Fruit fly (Drosophila melanogaster) whole organism, prepupa: ENCODE data around the gene NPFR.

Experiments used
- Blimp-1 ChIP-seq: fragments of 200-800 bp; sonication (Bioruptor generic); optimal IDR thresholded peaks from 3 replicates; lab custom pipeline; 2017; ENCODE audit warnings: missing biosample characterization, missing genetic modification characterization, mild to moderate bottlenecking, moderate library complexity, missing genetic modification reagents
- CG10631 ChIP-seq: fragments of 200-800 bp; sonication (Bioruptor generic); optimal IDR thresholded peaks from 2 replicates; lab custom pipeline; 2016; ENCODE audit warnings: missing biosample characterization, missing genetic modification characterization
- CG11294 ChIP-seq: fragments of 200-800 bp; sonication (Bioruptor generic); IDR thresholded peaks from 2 replicates; pipeline ENCODE4 v1.3.6; 2022; ENCODE audit warnings: missing biosample characterization, missing genetic modification characterization
- CG11762 ChIP-seq: fragments of 200-800 bp; sonication (Bioruptor generic); optimal IDR thresholded peaks from 3 replicates; lab custom pipeline; 2016; ENCODE audit warnings: missing biosample characterization, missing genetic modification characterization; ENCODE audit not compliant: insufficient read depth
- CG11902 ChIP-seq: fragments of 200-800 bp; sonication (Bioruptor generic); optimal IDR thresholded peaks from 3 replicates; lab custom pipeline; 2016; ENCODE audit warnings: missing biosample characterization, missing genetic modification characterization
- CG15336 ChIP-seq: fragments of 200-800 bp; sonication (Bioruptor generic); IDR thresholded peaks from 2 replicates; pipeline ENCODE4 v1.3.6; 2022; ENCODE audit warnings: missing biosample characterization, missing genetic modification characterization
- CG16779 ChIP-seq: fragments of 200-800 bp; sonication (Bioruptor generic); optimal IDR thresholded peaks from 3 replicates; lab custom pipeline; 2017; ENCODE audit warnings: missing biosample characterization, mild to moderate bottlenecking, missing genetic modification characterization
- CG3032 ChIP-seq: fragments of 200-800 bp; optimal IDR thresholded peaks from 2 replicates; lab custom pipeline; 2019; ENCODE audit warnings: missing biosample characterization, mild to moderate bottlenecking, missing genetic modification characterization, moderate library complexity
- CG31627 ChIP-seq: fragments of 200-800 bp; sonication (Bioruptor generic); optimal IDR thresholded peaks from 3 replicates; lab custom pipeline; 2016; ENCODE audit warnings: missing biosample characterization, missing genetic modification characterization
- CG32006 ChIP-seq: fragments of 200-800 bp; sonication (Bioruptor generic); optimal IDR thresholded peaks from 3 replicates; lab custom pipeline; 2017; ENCODE audit warnings: missing biosample characterization, mild to moderate bottlenecking, missing genetic modification characterization
- CG34406 ChIP-seq: fragments of 200-800 bp; sonication (Bioruptor generic); optimal IDR thresholded peaks from 3 replicates; lab custom pipeline; 2016; ENCODE audit warnings: missing biosample characterization, missing genetic modification characterization
- CG4318 ChIP-seq: fragments of 200-800 bp; sonication (Bioruptor generic); optimal IDR thresholded peaks from 3 replicates; lab custom pipeline; 2017; ENCODE audit warnings: missing biosample characterization, mild to moderate bottlenecking, missing genetic modification characterization
- CG6163 ChIP-seq: fragments of 200-800 bp; sonication (Bioruptor generic); IDR thresholded peaks from 3 replicates; pipeline ENCODE4 v1.3.6; 2022; ENCODE audit warnings: missing biosample characterization, missing genetic modification characterization
- CG6276 ChIP-seq: fragments of 200-800 bp; sonication (Bioruptor generic); optimal IDR thresholded peaks from 2 replicates; lab custom pipeline; 2017; ENCODE audit warnings: missing biosample characterization, mild to moderate bottlenecking, missing genetic modification characterization
- CG6808 ChIP-seq: fragments of 200-800 bp; sonication (Bioruptor generic); optimal IDR thresholded peaks from 3 replicates; lab custom pipeline; 2017; ENCODE audit warnings: missing biosample characterization, missing genetic modification characterization, mild to moderate bottlenecking, moderate library complexity, missing genetic modification reagents
- CG6854 ChIP-seq: fragments of 200-800 bp; sonication (Bioruptor generic); optimal IDR thresholded peaks from 2 replicates; lab custom pipeline; 2017; ENCODE audit warnings: missing biosample characterization, mild to moderate bottlenecking, missing genetic modification characterization
- CG7368 ChIP-seq: fragments of 200-800 bp; sonication (Bioruptor generic); optimal IDR thresholded peaks from 3 replicates; lab custom pipeline; 2016; ENCODE audit warnings: missing biosample characterization, missing genetic modification characterization
- CG8119 ChIP-seq: fragments of 200-800 bp; sonication (Bioruptor generic); IDR thresholded peaks from 3 replicates; pipeline ENCODE4 v1.3.6; 2022; ENCODE audit warnings: missing biosample characterization, missing genetic modification characterization
- CG8319 ChIP-seq: fragments of 200-800 bp; sonication (Bioruptor generic); optimal IDR thresholded peaks from 3 replicates; lab custom pipeline; 2016; ENCODE audit warnings: missing biosample characterization, missing genetic modification characterization
- CG8632 ChIP-seq: fragments of 200-800 bp; sonication (Bioruptor generic); optimal IDR thresholded peaks from 3 replicates; lab custom pipeline; 2016; ENCODE audit warnings: missing biosample characterization, missing genetic modification characterization
- CG9139 ChIP-seq: fragments of 200-800 bp; sonication (Bioruptor generic); optimal IDR thresholded peaks from 3 replicates; lab custom pipeline; 2017; ENCODE audit warnings: missing biosample characterization, mild to moderate bottlenecking, missing genetic modification characterization
- Eip75B ChIP-seq: fragments of 200-800 bp; sonication (Bioruptor generic); optimal IDR thresholded peaks from 3 replicates; lab custom pipeline; 2016; ENCODE audit warnings: missing biosample characterization, missing genetic modification characterization
- Eip78C ChIP-seq: fragments of 200-800 bp; sonication (Bioruptor generic); peaks from one replicate; lab custom pipeline; 2016; ENCODE audit warnings: missing biosample characterization, missing genetic modification characterization
- Ets21C ChIP-seq: fragments of 200-800 bp; sonication (Bioruptor generic); optimal IDR thresholded peaks from 3 replicates; lab custom pipeline; 2016; ENCODE audit warnings: missing biosample characterization, missing genetic modification characterization
- Ets96B ChIP-seq: fragments of 200-800 bp; optimal IDR thresholded peaks from 2 replicates; lab custom pipeline; 2019; ENCODE audit warnings: missing biosample characterization, mild to moderate bottlenecking, missing genetic modification characterization, moderate library complexity
- Gug ChIP-seq: fragments of 200-800 bp; sonication (Bioruptor generic); IDR thresholded peaks from 2 replicates; pipeline ENCODE4 v1.3.6; 2022; ENCODE audit warnings: missing biosample characterization, missing genetic modification characterization
- Hr39 ChIP-seq: fragments of 200-800 bp; sonication (Bioruptor generic); optimal IDR thresholded peaks from 2 replicates; lab custom pipeline; 2016; ENCODE audit warnings: missing biosample characterization, missing genetic modification characterization
- Hr4 ChIP-seq: fragments of 200-800 bp; sonication (Bioruptor generic); optimal IDR thresholded peaks from 3 replicates; lab custom pipeline; 2016; ENCODE audit warnings: missing biosample characterization, missing genetic modification characterization
- Lpt ChIP-seq: fragments of 200-800 bp; sonication (Bioruptor generic); optimal IDR thresholded peaks from 3 replicates; lab custom pipeline; 2016; ENCODE audit warnings: missing biosample characterization, missing genetic modification characterization
- Met ChIP-seq: fragments of 200-800 bp; sonication (Bioruptor generic); optimal IDR thresholded peaks from 3 replicates; lab custom pipeline; 2016; ENCODE audit warnings: missing biosample characterization, missing genetic modification characterization
- Smox ChIP-seq: fragments of 200-800 bp; sonication (Bioruptor generic); optimal IDR thresholded peaks from 3 replicates; lab custom pipeline; 2016; ENCODE audit warnings: missing biosample characterization, missing genetic modification characterization
- Sox102F ChIP-seq: fragments of 200-800 bp; sonication (Bioruptor generic); optimal IDR thresholded peaks from 2 replicates; lab custom pipeline; 2016; ENCODE audit warnings: missing biosample characterization, mild to moderate bottlenecking, missing genetic modification characterization
- Sox14 ChIP-seq: fragments of 200-800 bp; sonication (Bioruptor generic); optimal IDR thresholded peaks from 3 replicates; lab custom pipeline; 2016; ENCODE audit warnings: missing biosample characterization, missing genetic modification characterization
- Sox15 ChIP-seq: fragments of 200-800 bp; sonication (Bioruptor generic); optimal IDR thresholded peaks from 3 replicates; lab custom pipeline; 2016; ENCODE audit warnings: missing biosample characterization, missing genetic modification characterization
- achi ChIP-seq: fragments of 200-800 bp; sonication (Bioruptor generic); optimal IDR thresholded peaks from 3 replicates; lab custom pipeline; 2016; ENCODE audit warnings: missing biosample characterization, missing genetic modification characterization
- acj6 ChIP-seq: fragments of 200-800 bp; sonication (Bioruptor generic); optimal IDR thresholded peaks from 3 replicates; lab custom pipeline; 2016; ENCODE audit warnings: missing biosample characterization, missing genetic modification characterization
- cyc ChIP-seq: fragments of 200-800 bp; sonication (Bioruptor generic); optimal IDR thresholded peaks from 3 replicates; lab custom pipeline; 2016; ENCODE audit warnings: missing biosample characterization, missing genetic modification characterization
- dac ChIP-seq: fragments of 200-800 bp; sonication (Bioruptor generic); optimal IDR thresholded peaks from 2 replicates; lab custom pipeline; 2017; ENCODE audit warnings: missing biosample characterization, mild to moderate bottlenecking, missing genetic modification characterization
- dsx ChIP-seq: fragments of 200-800 bp; optimal IDR thresholded peaks from 3 replicates; lab custom pipeline; 2019; ENCODE audit warnings: missing biosample characterization, mild to moderate bottlenecking, missing genetic modification characterization, moderate library complexity; ENCODE audit not compliant: poor library complexity, severe bottlenecking
- fd59A ChIP-seq: fragments of 200-800 bp; sonication (Bioruptor generic); optimal IDR thresholded peaks from 2 replicates; lab custom pipeline; 2017; ENCODE audit warnings: missing biosample characterization, mild to moderate bottlenecking, missing genetic modification characterization, missing genetic modification reagents
- fkh ChIP-seq: fragments of 200-800 bp; sonication (Bioruptor generic); optimal IDR thresholded peaks from 3 replicates; lab custom pipeline; 2017; ENCODE audit warnings: missing biosample characterization, mild to moderate bottlenecking, missing genetic modification characterization, moderate library complexity
- lz ChIP-seq: fragments of 200-800 bp; sonication (Bioruptor generic); optimal IDR thresholded peaks from 3 replicates; lab custom pipeline; 2016; ENCODE audit warnings: missing biosample characterization, missing genetic modification characterization
- net ChIP-seq: fragments of 200-800 bp; sonication (Bioruptor generic); optimal IDR thresholded peaks from 3 replicates; lab custom pipeline; 2016; ENCODE audit warnings: missing biosample characterization, missing genetic modification characterization
- pdm3 ChIP-seq: fragments of 200-800 bp; sonication (Bioruptor generic); optimal IDR thresholded peaks from 3 replicates; lab custom pipeline; 2016; ENCODE audit warnings: missing biosample characterization, missing genetic modification characterization
- spab ChIP-seq: fragments of 200-800 bp; sonication (Bioruptor generic); optimal IDR thresholded peaks from 2 replicates; lab custom pipeline; 2017; ENCODE audit warnings: missing biosample characterization, mild to moderate bottlenecking, missing genetic modification characterization, missing genetic modification reagents
- ss ChIP-seq, 2 experiments: fragments of 200-800 bp; sonication (Bioruptor generic); optimal IDR thresholded peaks; 2 replicates in 1 of 2; 3 replicates in 1 of 2; lab custom pipeline; 2017 to 2018; ENCODE audit warnings: mild to moderate bottlenecking in 2 of 2, missing biosample characterization in 2 of 2, missing genetic modification characterization in 2 of 2, moderate library complexity in 1 of 2
- svp ChIP-seq: fragments of 200-800 bp; sonication (Bioruptor generic); peaks from one replicate; lab custom pipeline; 2016; ENCODE audit warnings: missing biosample characterization, missing genetic modification characterization
- vri ChIP-seq: fragments of 200-800 bp; sonication (Bioruptor generic); optimal IDR thresholded peaks from 3 replicates; lab custom pipeline; 2016; ENCODE audit warnings: missing biosample characterization, mild to moderate bottlenecking, missing genetic modification characterization

Gene NPFR

dm6 chr3R:6198488-6198892 lies 11.4 kb downstream of the NPFR start, which contains the start of gene Osi24 (continued):
- peak; percentile 93 for TF ChIP-seq CG32006 (GFP tag; lab: Kevin White, UChicago)
- peak; percentile 51 for TF ChIP-seq CG3032 (tag; lab: Kevin White, UChicago)
- TF ChIP-seq CG8319 = peak; percentile 61
- no peak for TF ChIP-seq fkh
- TF ChIP-seq Gug (GFP tag; lab: Robert Waterston, UW) = peak; percentile 75
- TF ChIP-seq CG7368 (GFP tag; lab: Kevin White, UChicago) = peak; percentile 77
- peak; percentile 73 for TF ChIP-seq lz (GFP tag; lab: Kevin White, UChicago)
- TF ChIP-seq CG31627 (GFP tag; lab: Kevin White, UChicago) = peak; percentile 53
- peak; percentile 78 for TF ChIP-seq CG6276
- peak; percentile 51 for TF ChIP-seq Ets21C (GFP tag; lab: Kevin White, UChicago)
- TF ChIP-seq net (GFP tag; lab: Kevin White, UChicago) = peak; percentile 88
- peak; percentile 57 for TF ChIP-seq CG11294 (GFP tag; lab: Robert Waterston, UW)
- peak; percentile 33 for TF ChIP-seq CG9139 (GFP tag; lab: Kevin White, UChicago)
- TF ChIP-seq achi (GFP tag; lab: Kevin White, UChicago) = peak; percentile 78
- peak; percentile 79 for TF ChIP-seq CG4318 (GFP tag; lab: Kevin White, UChicago)
- TF ChIP-seq Blimp-1 (GFP tag; lab: Kevin White, UChicago) = no peak
- peak; percentile 64 for TF ChIP-seq Smox (GFP tag; lab: Kevin White, UChicago)
- TF ChIP-seq spab = peak; percentile 58
- peak; percentile 78 for TF ChIP-seq acj6 (GFP tag; lab: Kevin White, UChicago)
- TF ChIP-seq CG6854 (GFP tag; lab: Kevin White, UChicago) = no peak
- TF ChIP-seq CG6163 (GFP tag; lab: Robert Waterston, UW) = peak; percentile 91
- TF ChIP-seq dac = peak; percentile 81
- peak; percentile 80 for TF ChIP-seq Eip75B (GFP tag; lab: Kevin White, UChicago)
- TF ChIP-seq CG8119 = peak; percentile 92
- peak; percentile 77 for TF ChIP-seq Sox14
- peak; percentile 23 to 24 for TF ChIP-seq ss (GFP tag; optimal IDR thresholded peaks at IDR 0.05; lab: Kevin White, UChicago)
- peak; percentile 51 for TF ChIP-seq vri
- TF ChIP-seq CG11902 (GFP tag; lab: Kevin White, UChicago) = peak; percentile 38
- peak; percentile 94 for TF ChIP-seq CG15336
- TF ChIP-seq Hr39 (GFP tag; lab: Kevin White, UChicago) = peak; percentile 74
- peak; percentile 55 for TF ChIP-seq CG16779 (tag; lab: Kevin White, UChicago)
- TF ChIP-seq Ets96B (tag; lab: Kevin White, UChicago) = peak; percentile 65
- peak; percentile 35 for TF ChIP-seq fd59A (GFP tag; lab: Kevin White, UChicago)
- peak; percentile 38 for TF ChIP-seq Sox15 (GFP tag; lab: Kevin White, UChicago)
- peak; percentile 40 for TF ChIP-seq dsx (GFP tag; lab: Kevin White, UChicago)
- TF ChIP-seq, all 60 proteins: peak for 55

- TF ChIP-seq CG6808 (GFP tag; lab: Kevin White, UChicago) = no peak
- TF ChIP-seq CG31627 (GFP tag; lab: Kevin White, UChicago) = no peak
- peak; percentile 62 for TF ChIP-seq Hr4 (GFP tag; lab: Kevin White, UChicago)
- no peak for TF ChIP-seq acj6 (GFP tag; lab: Kevin White, UChicago)
- no peak for TF ChIP-seq CG8632
- TF ChIP-seq CG10631 = no peak
- TF ChIP-seq achi (GFP tag; lab: Kevin White, UChicago) = no peak
- TF ChIP-seq CG4318 (GFP tag; lab: Kevin White, UChicago) = peak; percentile 19
- no peak for TF ChIP-seq lz (GFP tag; lab: Kevin White, UChicago)
- TF ChIP-seq CG6276 = no peak
- no peak for TF ChIP-seq Lpt (GFP tag; lab: Kevin White, UChicago)
- no peak for TF ChIP-seq svp (GFP tag; lab: Kevin White, UChicago)
- TF ChIP-seq Met = no peak
- no peak for TF ChIP-seq CG34406 (GFP tag; lab: Kevin White, UChicago)
- TF ChIP-seq CG9139 (GFP tag; lab: Kevin White, UChicago) = no peak
- TF ChIP-seq Eip75B (GFP tag; lab: Kevin White, UChicago) = no peak
- TF ChIP-seq CG11762 (GFP tag; lab: Kevin White, UChicago) = no peak
- TF ChIP-seq CG32006 (GFP tag; lab: Kevin White, UChicago) = peak; percentile 67
- no peak for TF ChIP-seq CG8119
- TF ChIP-seq CG7368 (GFP tag; lab: Kevin White, UChicago) = no peak
- no peak for TF ChIP-seq Ets96B (tag; lab: Kevin White, UChicago)
- no peak for TF ChIP-seq Gug (GFP tag; lab: Robert Waterston, UW)
- TF ChIP-seq Eip78C = peak; percentile 60
- TF ChIP-seq CG11294 (GFP tag; lab: Robert Waterston, UW) = no peak
- peak; percentile 12 for TF ChIP-seq pdm3 (GFP tag; lab: Kevin White, UChicago)
- peak; percentile 39; the same call in 1 of the 2 replicates for TF ChIP-seq CG15336
- TF ChIP-seq cyc (GFP tag; lab: Kevin White, UChicago) = no peak
- TF ChIP-seq Sox102F (GFP tag; lab: Kevin White, UChicago) = no peak
- no peak for TF ChIP-seq ss (GFP tag; optimal IDR thresholded peaks at IDR 0.05; lab: Kevin White, UChicago)
Observed at dm6 chr3R:6199717-6200116, 12.6 kb downstream of the NPFR start.
